Fruit fly (Drosophila melanogaster) whole organism: ENCODE data around the gene Trmt61.

Experiments used
- CG8478 ChIP-seq: fragments of >200 bp; optimal IDR thresholded peaks from 2 replicates; lab custom pipeline; 2018; ENCODE audit warnings: inconsistent platforms
- Dll ChIP-seq: fragments of >200 bp; optimal IDR thresholded peaks from 2 replicates; lab custom pipeline; 2017
- EcR ChIP-seq, 2 experiments: fragments of >200 bp; optimal IDR thresholded peaks; 2 replicates each; lab custom pipeline; 2017; ENCODE audit warnings: missing biosample characterization in 2 of 2, missing genetic modification characterization in 2 of 2, missing genetic modification reagents in 2 of 2
- pan ChIP-seq: fragments of >200 bp; optimal IDR thresholded peaks from 2 replicates; lab custom pipeline; 2017
- psq ChIP-seq: fragments of >200 bp; optimal IDR thresholded peaks from 2 replicates; lab custom pipeline; 2017
- usp ChIP-seq: fragments of >200 bp; optimal IDR thresholded peaks from 2 replicates; lab custom pipeline; 2017; ENCODE audit warnings: missing biosample characterization, missing genetic modification characterization, mixed read lengths

The Trmt61 gene

DNA sequence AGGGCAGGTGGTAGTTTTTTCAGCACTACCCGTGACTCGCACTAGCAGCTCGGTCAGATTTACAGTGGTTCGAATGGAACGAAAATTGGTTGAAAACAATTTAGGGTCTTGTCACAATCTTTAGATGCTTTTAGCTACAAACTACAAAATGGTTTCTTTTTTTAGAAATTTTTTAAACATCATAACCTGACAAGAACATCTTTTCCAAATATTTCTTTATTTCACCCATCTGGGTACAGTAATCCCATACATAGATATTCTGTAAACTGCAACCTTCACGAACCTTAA, 24.0 kb upstream of the Trmt61 start:
- TF ChIP-seq CG8478 (lab: Kevin White, UChicago) (no peak), EcR (GFP tag; optimal IDR thresholded peaks at IDR 0.05; lab: Kevin White, UChicago) (no peak), usp (no peak), psq (lab: Kevin White, UChicago) (no peak), Dll (lab: Kevin White, UChicago) (no peak), pan (lab: Kevin White, UChicago) (no peak)

- no peak for TF ChIP-seq EcR (GFP tag; optimal IDR thresholded peaks at IDR 0.05; lab: Kevin White, UChicago)
- TF ChIP-seq pan (lab: Kevin White, UChicago): no peak
- TF ChIP-seq usp: no peak
- TF ChIP-seq Dll (lab: Kevin White, UChicago): peak; percentile 65
- TF ChIP-seq CG8478 (lab: Kevin White, UChicago): no peak
Measured at dm6 chr3R:26036153-26037144, 22.8 kb upstream of the Trmt61 start.

DNA sequence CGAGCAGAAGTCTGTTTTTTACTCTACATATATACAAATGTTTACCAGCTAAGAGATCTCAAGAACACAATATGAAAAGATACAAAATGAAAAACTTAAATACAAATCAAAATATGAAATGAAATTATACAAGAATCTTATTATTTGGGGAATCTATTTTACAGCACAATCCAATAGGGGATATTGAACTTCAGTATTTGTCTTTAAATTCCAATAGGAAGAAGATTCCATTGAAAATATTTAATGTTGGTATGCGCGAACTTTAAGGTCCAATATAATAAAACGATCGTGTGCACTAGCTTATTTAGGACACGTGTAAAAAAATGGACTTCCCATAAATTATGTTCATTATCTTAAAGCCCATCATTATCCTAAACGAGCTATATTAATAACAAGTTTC, 21.4 kb upstream of the Trmt61 start:
- TF ChIP-seq EcR (GFP tag; optimal IDR thresholded peaks at IDR 0.05; lab: Kevin White, UChicago): no peak
- TF ChIP-seq usp: no peak
- no peak for TF ChIP-seq CG8478 (lab: Kevin White, UChicago)
- no peak for TF ChIP-seq Dll (lab: Kevin White, UChicago)
- TF ChIP-seq pan (lab: Kevin White, UChicago): no peak
- TF ChIP-seq psq (lab: Kevin White, UChicago): no peak

DNA sequence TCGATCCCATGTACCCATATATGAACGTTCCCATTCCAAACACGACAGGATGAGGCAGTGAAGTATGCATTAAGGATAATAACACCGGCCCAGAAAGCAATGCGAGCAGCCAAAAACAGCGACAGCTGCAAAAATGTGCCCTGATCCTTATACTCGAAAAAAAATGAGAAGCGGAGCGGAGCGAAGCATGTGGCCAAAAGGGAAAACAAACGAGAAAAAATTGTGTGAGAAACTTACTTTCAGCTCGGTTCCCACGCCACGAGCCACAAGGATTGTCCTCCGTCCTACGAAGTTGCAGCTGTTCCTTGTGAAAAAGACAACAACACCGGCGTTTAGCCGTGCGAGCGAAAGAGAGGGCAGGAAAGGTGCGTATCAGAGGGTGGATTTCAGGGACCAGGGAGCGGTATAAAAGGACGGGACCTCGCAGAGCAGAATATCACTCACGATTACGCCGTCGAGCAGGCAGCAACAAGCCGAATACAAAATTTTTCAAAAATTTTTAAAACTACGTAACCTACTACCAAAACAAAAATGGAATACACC, 19.4 kb upstream of the Trmt61 start:
- no peak for TF ChIP-seq psq (lab: Kevin White, UChicago)
- no peak for TF ChIP-seq usp
- TF ChIP-seq EcR (GFP tag; optimal IDR thresholded peaks at IDR 0.05; lab: Kevin White, UChicago): no peak
- TF ChIP-seq Dll (lab: Kevin White, UChicago): no peak
- no peak for TF ChIP-seq pan (lab: Kevin White, UChicago)
- no peak for TF ChIP-seq CG8478 (lab: Kevin White, UChicago)

DNA sequence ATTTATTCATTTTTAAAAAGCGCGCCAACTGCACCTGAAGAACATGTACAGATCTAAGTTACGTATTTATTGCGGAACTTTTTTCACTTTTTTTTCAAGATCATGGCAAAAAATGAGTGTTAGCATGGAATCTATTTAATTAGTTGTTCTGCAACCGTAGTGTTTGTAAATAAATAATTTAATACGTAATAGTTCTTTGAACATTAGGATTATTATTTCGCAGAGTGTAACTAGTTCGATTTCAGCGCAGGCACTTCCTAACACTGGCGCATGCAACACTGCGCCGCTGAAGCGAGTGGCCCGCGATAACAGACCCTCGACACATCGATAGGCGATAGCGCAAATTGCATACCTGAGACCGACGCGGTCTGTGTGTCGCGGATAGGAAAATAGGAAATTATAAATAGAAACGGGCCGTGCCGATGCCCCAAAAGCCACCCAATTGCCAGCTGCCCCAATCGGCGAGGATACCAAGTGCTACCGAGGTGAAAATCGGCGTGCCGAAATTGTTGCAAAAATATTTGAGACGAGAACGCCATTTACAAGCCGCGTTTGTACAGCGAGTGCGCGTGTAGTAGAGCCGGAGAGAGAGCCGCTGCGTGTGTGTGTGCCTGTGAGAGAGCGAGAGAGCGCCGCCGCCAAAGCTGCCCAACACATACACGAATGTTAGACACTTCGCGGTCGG, 17.7 kb upstream of the Trmt61 start, which contains the start of gene gro:
Gene gro (plus strand): TSS at position 320 of the 685 bp plus-strand sequence.
- no peak for TF ChIP-seq usp
- TF ChIP-seq CG8478 (lab: Kevin White, UChicago): no peak
- TF ChIP-seq Dll (lab: Kevin White, UChicago): peak; percentile 78
- TF ChIP-seq EcR (GFP tag; optimal IDR thresholded peaks at IDR 0.05; lab: Kevin White, UChicago): no peak

- TF ChIP-seq usp: no peak
- peak; percentile 69 for TF ChIP-seq CG8478 (lab: Kevin White, UChicago)
Measured at dm6 chr3R:26042131-26042885, 17.0 kb upstream of the Trmt61 start.

dm6 chr3R:26052150-26052908, 7.0 kb upstream of the Trmt61 start, which contains the start of the genes Exo84 and Vps2:
Gene Exo84, minus strand, starts transcription at chr3R:26052257.
Gene Vps2, plus strand, starts transcription at chr3R:26052821.
- no peak for TF ChIP-seq usp
- no peak for TF ChIP-seq pan (lab: Kevin White, UChicago)
- TF ChIP-seq CG8478 (lab: Kevin White, UChicago): no peak
- TF ChIP-seq EcR (GFP tag; optimal IDR thresholded peaks at IDR 0.05; lab: Kevin White, UChicago): no peak
- no peak for TF ChIP-seq psq (lab: Kevin White, UChicago)
- TF ChIP-seq Dll (lab: Kevin White, UChicago): no peak

DNA sequence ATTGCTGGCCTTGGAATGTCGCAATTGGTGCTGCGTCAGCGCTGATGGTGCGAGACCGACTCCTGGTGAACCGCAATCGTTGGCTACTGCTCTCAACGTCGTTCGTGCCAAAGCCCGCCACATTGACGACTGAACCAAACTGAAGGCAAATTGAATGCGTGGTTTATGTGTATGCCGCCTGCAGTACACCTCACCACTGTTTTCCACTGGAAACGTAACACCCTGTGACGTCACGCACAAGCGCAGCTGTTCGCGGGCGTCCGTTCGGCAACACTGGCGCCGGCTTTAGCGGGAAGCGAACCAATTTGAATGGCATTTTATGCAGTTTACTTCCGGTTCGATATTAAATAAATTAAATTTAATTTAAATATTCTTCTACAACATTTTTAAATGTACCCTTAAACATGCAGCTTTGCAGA, 4.1 kb upstream of the Trmt61 start, which contains the start of gene Cmpk:
Gene Cmpk (minus strand): TSS at position 225 of the 419 bp plus-strand sequence.
- TF ChIP-seq CG8478 (lab: Kevin White, UChicago): no peak
- no peak for TF ChIP-seq EcR (GFP tag; optimal IDR thresholded peaks at IDR 0.05; lab: Kevin White, UChicago)
- TF ChIP-seq psq (lab: Kevin White, UChicago): no peak
- no peak for TF ChIP-seq usp
- no peak for TF ChIP-seq Dll (lab: Kevin White, UChicago)
- TF ChIP-seq pan (lab: Kevin White, UChicago): no peak

DNA sequence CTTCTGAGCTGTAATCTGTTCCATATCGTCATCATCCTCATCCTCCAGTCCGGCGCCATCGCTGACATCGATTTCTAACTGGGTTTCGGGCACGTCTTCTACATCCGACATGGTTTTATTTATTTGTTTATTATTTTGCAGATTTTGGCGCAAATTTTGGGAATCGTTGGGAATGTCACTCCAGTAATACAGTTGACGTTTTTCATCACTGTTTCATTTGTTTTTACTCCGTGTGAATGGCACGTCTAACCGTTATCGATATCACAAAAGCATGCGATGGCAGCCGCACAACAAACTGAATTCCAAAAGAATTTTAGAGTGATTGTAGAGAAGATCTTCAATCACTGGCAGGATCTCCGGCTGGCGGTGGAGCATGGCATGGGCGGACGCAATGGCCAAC, 2.9 kb upstream of the Trmt61 start, which contains the start of the genes Sld5 and CG14543:
Gene Sld5 (minus strand): TSS at position 167 of the 400 bp plus-strand sequence.
Gene CG14543 (plus strand): TSS at position 250 of the 400 bp plus-strand sequence.
- TF ChIP-seq EcR (GFP tag; optimal IDR thresholded peaks at IDR 0.05; lab: Kevin White, UChicago) (no peak), Dll (lab: Kevin White, UChicago) (no peak), psq (lab: Kevin White, UChicago) (no peak), CG8478 (lab: Kevin White, UChicago) (no peak), pan (lab: Kevin White, UChicago) (no peak), usp (no peak)

DNA sequence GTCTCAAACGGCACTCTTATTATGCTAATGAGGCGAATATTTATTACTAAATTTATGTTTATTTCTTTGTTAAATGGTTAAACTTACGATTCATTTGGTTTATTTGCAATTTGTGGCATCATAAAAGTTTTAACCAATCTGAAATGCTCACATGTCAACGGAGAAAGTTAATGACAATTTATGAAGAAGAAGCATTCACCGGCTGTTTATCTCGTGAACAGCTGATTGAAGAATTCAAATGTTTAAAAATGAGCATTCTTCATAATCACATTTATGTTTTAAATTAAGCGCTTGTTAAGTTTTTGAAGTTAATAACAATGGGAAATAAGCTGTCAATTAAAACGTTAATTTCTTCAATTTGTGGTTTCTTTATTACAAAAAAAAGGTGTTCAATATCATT, 1.2 kb upstream of the Trmt61 start, which contains the start of the genes PIG-P and Tcs6:
Gene PIG-P (minus strand): TSS at position 158 of the 400 bp plus-strand sequence.
Gene Tcs6 (minus strand): TSS at position 158 of the 400 bp plus-strand sequence.
- TF ChIP-seq psq (lab: Kevin White, UChicago): no peak
- TF ChIP-seq CG8478 (lab: Kevin White, UChicago): no peak
- TF ChIP-seq Dll (lab: Kevin White, UChicago): no peak
- TF ChIP-seq pan (lab: Kevin White, UChicago): no peak
- no peak for TF ChIP-seq EcR (GFP tag; optimal IDR thresholded peaks at IDR 0.05; lab: Kevin White, UChicago)
- TF ChIP-seq usp: no peak
